Fruit fly (Drosophila melanogaster): ENCODE measurements around the gene CG2256.

dm6 chrX:8049292-8049691 is 37.7 kb downstream of the CG2256 start:
- no peak for TF ChIP-seq CG31627 (GFP tag; optimal IDR thresholded peaks at IDR 0.05)
- no peak for TF ChIP-seq Hr38 (GFP tag; optimal IDR thresholded peaks at IDR 0.05)
- no peak for TF ChIP-seq Met (GFP tag; optimal IDR thresholded peaks at IDR 0.05)
- no peak for TF ChIP-seq lz (GFP tag; optimal IDR thresholded peaks at IDR 0.05)
- no peak for TF ChIP-seq CG16779 (tag; optimal IDR thresholded peaks at IDR 0.05)
- no peak for TF ChIP-seq cyc (GFP tag; optimal IDR thresholded peaks at IDR 0.05)
- no peak for TF ChIP-seq Hr39 (GFP tag; optimal IDR thresholded peaks at IDR 0.05)
- TF ChIP-seq Gug (GFP tag; IDR thresholded peaks at IDR 0.05), result no peak
- no peak for TF ChIP-seq dac (GFP tag; optimal IDR thresholded peaks at IDR 0.05)
- no peak for TF ChIP-seq CG11294 (GFP tag; IDR thresholded peaks at IDR 0.05)

Measured in whole organism, prepupa.